Fruit fly (Drosophila melanogaster) whole organism, embryonic: ENCODE data around the gene CG43347.

ENCODE experiments used
- Abd-B ChIP-seq: fragments of 200-800 bp; sonication (Bioruptor generic); optimal IDR thresholded peaks from 2 replicates; lab custom pipeline; 2018; ENCODE audit warnings: missing biosample characterization, mild to moderate bottlenecking, missing genetic modification characterization, moderate library complexity
- Blimp-1 ChIP-seq: fragments of 200-800 bp; sonication (Bioruptor generic); optimal IDR thresholded peaks from 3 replicates; lab custom pipeline; 2018; ENCODE audit warnings: missing biosample characterization, missing genetic modification characterization, mild to moderate bottlenecking, moderate library complexity, missing genetic modification reagents
- CG11093 ChIP-seq: fragments of 200-800 bp; sonication (Bioruptor generic); IDR thresholded peaks from 3 replicates; pipeline ENCODE4 v1.3.6; 2022; ENCODE audit warnings: missing biosample characterization, missing genetic modification characterization
- CG11456 ChIP-seq: fragments of 200-800 bp; sonication (Bioruptor generic); IDR thresholded peaks from 3 replicates; pipeline ENCODE4 v1.3.6; 2022; ENCODE audit warnings: missing biosample characterization, missing genetic modification characterization
- CG9609 ChIP-seq: fragments of 200-800 bp; sonication (Bioruptor generic); optimal IDR thresholded peaks from 3 replicates; lab custom pipeline; 2016; ENCODE audit warnings: missing biosample characterization, missing genetic modification characterization
- Hr78 ChIP-seq, 2 experiments: fragments of 200-800 bp in 1 of 2; fragments of >200 bp in 1 of 2; sonication (Bioruptor generic) in 1 of 2; optimal IDR thresholded peaks; 2 replicates each; lab custom pipeline; 2017 to 2019; ENCODE audit warnings: missing biosample characterization in 2 of 2, missing genetic modification characterization in 2 of 2, mild to moderate bottlenecking in 1 of 2, moderate library complexity in 1 of 2
- ewg ChIP-seq: fragments of 200-800 bp; sonication (Bioruptor generic); optimal IDR thresholded peaks from 3 replicates; lab custom pipeline; 2017; ENCODE audit warnings: mild to moderate bottlenecking, missing biosample characterization, missing genetic modification reagents, missing genetic modification characterization
- hth ChIP-seq: fragments of >200 bp; optimal IDR thresholded peaks from 2 replicates; lab custom pipeline; 2017; ENCODE audit warnings: inconsistent platforms
- lola ChIP-seq, 3 experiments: fragments of >200 bp in 2 of 3; fragments of 200-800 bp in 1 of 3; sonication (Bioruptor generic) in 1 of 3; optimal IDR thresholded peaks; 2 replicates each; lab custom pipeline; 2017 to 2019; ENCODE audit warnings: missing biosample characterization in 3 of 3, missing genetic modification characterization in 3 of 3, mild to moderate bottlenecking in 1 of 3, moderate library complexity in 1 of 3
- wor ChIP-seq: fragments of 200-800 bp; sonication (Bioruptor generic); IDR thresholded peaks from 2 replicates; pipeline ENCODE4 v1.3.6; 2022; ENCODE audit warnings: missing biosample characterization, missing genetic modification characterization

DNA sequence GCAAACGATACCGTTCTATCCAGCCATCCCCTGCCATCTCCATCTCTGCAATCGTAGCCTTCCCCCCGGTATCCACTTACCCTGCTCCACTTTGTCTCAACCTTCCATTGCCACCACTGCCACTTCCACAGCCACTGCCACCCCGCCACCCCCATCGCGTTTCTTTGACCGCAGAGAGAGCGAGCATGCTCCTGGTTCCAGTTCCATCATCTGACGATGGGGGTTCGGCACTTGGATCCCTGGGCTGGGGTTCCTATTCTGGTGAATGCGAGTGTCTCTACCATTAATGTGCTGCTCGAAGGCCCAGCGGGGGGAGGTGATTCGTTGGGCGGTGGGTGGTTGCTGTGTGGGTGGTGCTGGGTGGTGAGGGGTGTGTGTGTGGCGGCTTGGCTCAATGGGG is 6.4 kb downstream of the CG43347 start:
- no peak for TF ChIP-seq Blimp-1 (GFP tag; lab: Kevin White, UChicago)
- no peak for TF ChIP-seq lola (GFP tag; optimal IDR thresholded peaks at IDR 0.05; lab: Kevin White, UChicago)
- no peak for TF ChIP-seq Abd-B (GFP tag; lab: Kevin White, UChicago)
- TF ChIP-seq wor (GFP tag; lab: Robert Waterston, UW): no peak
- TF ChIP-seq Hr78 (GFP tag; optimal IDR thresholded peaks at IDR 0.05; lab: Kevin White, UChicago): no peak
- TF ChIP-seq hth (lab: Kevin White, UChicago): no peak
- no peak for TF ChIP-seq CG11093
- TF ChIP-seq CG11456 (GFP tag; lab: Robert Waterston, UW): no peak
- TF ChIP-seq CG9609 (GFP tag; lab: Kevin White, UChicago): no peak
- no peak for TF ChIP-seq ewg (GFP tag; lab: Kevin White, UChicago)
